Worm (Caenorhabditis elegans): ENCODE data around the gene F08D12.12.

The F08D12.12 gene

ce11 chrII:2832098-2832497 lies 45.2 kb upstream of the F08D12.12 start:
- no peak for TF ChIP-seq F16B12.6 (tag; optimal IDR thresholded peaks at IDR 0.05)
- TF ChIP-seq unc-30 (tag; optimal IDR thresholded peaks at IDR 0.05) = no peak
- no peak for TF ChIP-seq hlh-17 (GFP tag; optimal IDR thresholded peaks at IDR 0.05; ENCODE audit: borderline replicate concordance)
- TF ChIP-seq pag-3 (tag; optimal IDR thresholded peaks at IDR 0.05; ENCODE audit: borderline replicate concordance, insufficient read depth) = no peak
- TF ChIP-seq ceh-88 (GFP tag; IDR thresholded peaks at IDR 0.05) = no peak
- TF ChIP-seq isw-1 (GFP tag; IDR thresholded peaks at IDR 0.05) = no peak
- TF ChIP-seq sptf-1 (tag; optimal IDR thresholded peaks at IDR 0.05) = no peak
- peak; percentile 33 for TF ChIP-seq snu-23 (GFP tag; optimal IDR thresholded peaks at IDR 0.05)
- TF ChIP-seq nhr-19 (GFP tag; conservative IDR thresholded peaks at IDR 0.05) = no peak
- peak; percentile 41 for TF ChIP-seq rnt-1 (tag; optimal IDR thresholded peaks at IDR 0.05)
- TF ChIP-seq efl-1 (optimal IDR thresholded peaks at IDR 0.05) = peak; percentile 13 to 36
- no peak for TF ChIP-seq efl-1 (GFP tag; optimal IDR thresholded peaks at IDR 0.05 in 1 of 2)
- TF ChIP-seq elt-3 (tag; optimal IDR thresholded peaks at IDR 0.05) = peak in 1 of 6 experiments; percentile 38
- no peak for TF ChIP-seq sup-37 (GFP tag; optimal IDR thresholded peaks at IDR 0.05)
- TF ChIP-seq nhr-47 (tag; optimal IDR thresholded peaks at IDR 0.05) = no peak
- TF ChIP-seq nhr-90 (tag; optimal IDR thresholded peaks at IDR 0.05; ENCODE audit: poor library complexity) = peak; percentile 6
- TF ChIP-seq alr-1 (tag; optimal IDR thresholded peaks at IDR 0.05; ENCODE audit: borderline replicate concordance) = no peak
- TF ChIP-seq tbx-2 (tag; optimal IDR thresholded peaks at IDR 0.05) = peak; percentile 28
- no peak for TF ChIP-seq efl-3 (GFP tag; optimal IDR thresholded peaks at IDR 0.05)
- no peak for TF ChIP-seq lin-13 (GFP tag; optimal IDR thresholded peaks at IDR 0.05)
- TF ChIP-seq swsn-7 (tag; optimal IDR thresholded peaks at IDR 0.05) = peak; percentile 10
- no peak for TF ChIP-seq fkh-4 (tag; optimal IDR thresholded peaks at IDR 0.05; ENCODE audit: borderline replicate concordance)
- no peak for TF ChIP-seq irx-1 (tag; optimal IDR thresholded peaks at IDR 0.05)
- TF ChIP-seq ceh-8 (GFP tag; optimal IDR thresholded peaks at IDR 0.05) = no peak
- TF ChIP-seq mdl-1 (tag; optimal IDR thresholded peaks at IDR 0.05) = no peak
- no peak for TF ChIP-seq nhr-28 (tag; optimal IDR thresholded peaks at IDR 0.05)
- TF ChIP-seq ceh-90 (tag; optimal IDR thresholded peaks at IDR 0.05) = no peak
- no peak for TF ChIP-seq elt-2 (tag; optimal IDR thresholded peaks at IDR 0.05)
- no peak for TF ChIP-seq nhr-11 (tag; optimal IDR thresholded peaks at IDR 0.05)
- TF ChIP-seq unc-62 (GFP tag; optimal IDR thresholded peaks at IDR 0.05) = no peak
- peak; percentile 40 to 54 for TF ChIP-seq lsy-2 (tag; optimal IDR thresholded peaks at IDR 0.05)
- no peak for TF ChIP-seq C34B4.2 (tag; optimal IDR thresholded peaks at IDR 0.05)
- no peak for TF ChIP-seq unc-86 (tag; optimal IDR thresholded peaks at IDR 0.05)
- peak; percentile 44 for TF ChIP-seq nhr-20 (tag; optimal IDR thresholded peaks at IDR 0.05)
- no peak for TF ChIP-seq jun-1 (tag; optimal IDR thresholded peaks at IDR 0.05)
- no peak for TF ChIP-seq C16A3.4 (tag; optimal IDR thresholded peaks at IDR 0.05)
- TF ChIP-seq blmp-1 (tag; optimal IDR thresholded peaks at IDR 0.05) = peak; percentile 52
- TF ChIP-seq xbp-1 (tag; optimal IDR thresholded peaks at IDR 0.05) = peak; percentile 7
- TF ChIP-seq pqm-1 (tag; optimal IDR thresholded peaks at IDR 0.05) = no peak
- TF ChIP-seq fkh-8 (tag; optimal IDR thresholded peaks at IDR 0.05) = no peak
- TF ChIP-seq sox-4 (tag; optimal IDR thresholded peaks at IDR 0.05) = no peak
- TF ChIP-seq fkh-10 (GFP tag; optimal IDR thresholded peaks at IDR 0.05) = no peak
- TF ChIP-seq lin-35 (GFP tag; optimal IDR thresholded peaks at IDR 0.05) = peak in 1 of 2 experiments; percentile 37
- no peak for TF ChIP-seq grh-1 (GFP tag; IDR thresholded peaks at IDR 0.05)
- no peak for TF ChIP-seq tlp-1 (tag; optimal IDR thresholded peaks at IDR 0.05)
- no peak for TF ChIP-seq dsc-1 (tag; optimal IDR thresholded peaks at IDR 0.05)
- TF ChIP-seq ceh-82 (tag; optimal IDR thresholded peaks at IDR 0.05) = peak in 1 of 3 experiments; percentile 6
- no peak for TF ChIP-seq hlh-4 (tag; optimal IDR thresholded peaks at IDR 0.05)
- no peak for TF ChIP-seq nhr-12 (tag; optimal IDR thresholded peaks at IDR 0.05)
- no peak for TF ChIP-seq nhr-76 (tag; optimal IDR thresholded peaks at IDR 0.05)
- TF ChIP-seq egl-13 (tag; optimal IDR thresholded peaks at IDR 0.05) = no peak
- no peak for TF ChIP-seq zip-4 (GFP tag; optimal IDR thresholded peaks at IDR 0.05)
- peak; percentile 9 for TF ChIP-seq nhr-77 (tag; optimal IDR thresholded peaks at IDR 0.05)
- peak; percentile 77 for TF ChIP-seq lin-14 (GFP tag; optimal IDR thresholded peaks at IDR 0.05)
